Worm (Caenorhabditis elegans) whole organism, mixed stage, embryonic: ENCODE measurements around the gene ZK228.13.

Experiments
- M03D4.4 ChIP-seq: sonication (generic microtip); optimal IDR thresholded peaks from 2 replicates; lab custom pipeline; 2017; ENCODE audit warnings: mild to moderate bottlenecking, missing genetic modification characterization, missing compliant biosample characterization
- bed-3 ChIP-seq: fragments of 200-800 bp; sonication (Bioruptor generic); optimal IDR thresholded peaks from 3 replicates; lab custom pipeline; 2018; ENCODE audit warnings: mild to moderate bottlenecking, missing genetic modification characterization, moderate library complexity, missing compliant biosample characterization
- blmp-1 ChIP-seq: fragments of 150-350 bp; optimal IDR thresholded peaks from 2 replicates; lab custom pipeline; 2014; ENCODE audit warnings: missing biosample characterization, missing genetic modification characterization
- ceh-39 ChIP-seq: fragments of 150-350 bp; optimal IDR thresholded peaks from 2 replicates; lab custom pipeline; 2014; ENCODE audit warnings: missing biosample characterization, missing genetic modification characterization
- ceh-43 ChIP-seq: fragments of 200-800 bp; sonication (Bioruptor generic); optimal IDR thresholded peaks from 2 replicates; lab custom pipeline; 2018; ENCODE audit warnings: mild to moderate bottlenecking, missing genetic modification characterization, moderate library complexity, missing compliant biosample characterization
- ceh-83 ChIP-seq: fragments of 200-800 bp; sonication (Bioruptor generic); optimal IDR thresholded peaks from 2 replicates; lab custom pipeline; 2018; ENCODE audit warnings: mild to moderate bottlenecking, missing genetic modification characterization, missing compliant biosample characterization
- ces-1 ChIP-seq: fragments of 150-350 bp; optimal IDR thresholded peaks from 2 replicates; lab custom pipeline; 2014; ENCODE audit warnings: missing biosample characterization, missing genetic modification reagents, missing genetic modification characterization
- drap-1 ChIP-seq: fragments of 200-800 bp; sonication (Bioruptor generic); optimal IDR thresholded peaks from 3 replicates; lab custom pipeline; 2018; ENCODE audit warnings: mild to moderate bottlenecking, missing genetic modification characterization, missing compliant biosample characterization
- elt-1 ChIP-seq: sonication (generic microtip); optimal IDR thresholded peaks from 2 replicates; lab custom pipeline; 2017; ENCODE audit warnings: missing genetic modification characterization, mild to moderate bottlenecking, missing compliant biosample characterization, antibody characterized with exemption, moderate library complexity, borderline replicate concordance; ENCODE audit not compliant: insufficient read depth
- elt-3 ChIP-seq: fragments of 150-350 bp; optimal IDR thresholded peaks from 2 replicates; lab custom pipeline; 2014; ENCODE audit warnings: missing biosample characterization, missing genetic modification characterization
- flh-1 ChIP-seq: fragments of 200-800 bp; sonication (Bioruptor generic); optimal IDR thresholded peaks from 2 replicates; lab custom pipeline; 2018; ENCODE audit warnings: mild to moderate bottlenecking, missing genetic modification characterization, moderate library complexity, missing compliant biosample characterization
- ham-2 ChIP-seq: fragments of 200-800 bp; sonication (Bioruptor generic); optimal IDR thresholded peaks from 2 replicates; lab custom pipeline; 2018; ENCODE audit warnings: mild to moderate bottlenecking, missing genetic modification characterization, missing compliant biosample characterization
- lin-13 ChIP-seq: fragments of 150-350 bp; optimal IDR thresholded peaks from 2 replicates; lab custom pipeline; 2014; ENCODE audit warnings: missing biosample characterization, missing genetic modification characterization
- lsy-2 ChIP-seq: fragments of 150-350 bp; optimal IDR thresholded peaks from 2 replicates; lab custom pipeline; 2014; ENCODE audit warnings: missing biosample characterization, missing genetic modification characterization
- mab-5 ChIP-seq: fragments of 150-350 bp; optimal IDR thresholded peaks from 2 replicates; lab custom pipeline; 2014; ENCODE audit warnings: missing biosample characterization, missing genetic modification characterization
- mep-1 ChIP-seq: fragments of 150-350 bp; optimal IDR thresholded peaks from 2 replicates; lab custom pipeline; 2017; ENCODE audit warnings: missing biosample characterization, missing genetic modification reagents, missing genetic modification characterization, inconsistent platforms
- mls-2 ChIP-seq: sonication (generic microtip); optimal IDR thresholded peaks from 2 replicates; lab custom pipeline; 2016; ENCODE audit warnings: mild to moderate bottlenecking, missing genetic modification characterization, moderate library complexity, missing compliant biosample characterization
- nhr-12 ChIP-seq: fragments of 150-350 bp; optimal IDR thresholded peaks from 2 replicates; lab custom pipeline; 2014; ENCODE audit warnings: missing biosample characterization, missing genetic modification characterization
- nhr-2 ChIP-seq: fragments of 150-350 bp; optimal IDR thresholded peaks from 2 replicates; lab custom pipeline; 2014; ENCODE audit warnings: missing biosample characterization, missing genetic modification characterization
- nhr-237 ChIP-seq: fragments of 150-350 bp; optimal IDR thresholded peaks from 2 replicates; lab custom pipeline; 2014; ENCODE audit warnings: missing biosample characterization, missing genetic modification characterization
- nhr-28 ChIP-seq: fragments of 150-350 bp; optimal IDR thresholded peaks from 2 replicates; lab custom pipeline; 2014; ENCODE audit warnings: missing biosample characterization, missing genetic modification characterization
- nhr-76 ChIP-seq: sonication (generic microtip); optimal IDR thresholded peaks from 2 replicates; lab custom pipeline; 2017; ENCODE audit warnings: missing biosample characterization, missing genetic modification characterization
- pha-4 ChIP-seq: fragments of 150-350 bp; optimal IDR thresholded peaks from 2 replicates; lab custom pipeline; 2018; ENCODE audit warnings: missing biosample characterization, missing genetic modification reagents, missing genetic modification characterization
- snpc-4 ChIP-seq: fragments of 150-350 bp; optimal IDR thresholded peaks from 2 replicates; lab custom pipeline; 2014; ENCODE audit warnings: missing biosample characterization, missing genetic modification characterization
- sptf-1 ChIP-seq: sonication (generic microtip); optimal IDR thresholded peaks from 2 replicates; lab custom pipeline; 2017; ENCODE audit warnings: mild to moderate bottlenecking, missing genetic modification characterization, moderate library complexity, missing compliant biosample characterization
- tbx-8 ChIP-seq: fragments of 200-800 bp; sonication (Bioruptor generic); optimal IDR thresholded peaks from 2 replicates; lab custom pipeline; 2018; ENCODE audit warnings: mild to moderate bottlenecking, missing genetic modification characterization, moderate library complexity, missing compliant biosample characterization
- unc-39 ChIP-seq: fragments of 150-350 bp; optimal IDR thresholded peaks from 2 replicates; lab custom pipeline; 2014; ENCODE audit warnings: missing biosample characterization, missing genetic modification characterization
- zip-8 ChIP-seq: fragments of 150-350 bp; optimal IDR thresholded peaks from 2 replicates; lab custom pipeline; 2014; ENCODE audit warnings: missing biosample characterization, missing genetic modification characterization
- ztf-11 ChIP-seq: fragments of 150-350 bp; optimal IDR thresholded peaks from 2 replicates; lab custom pipeline; 2014; ENCODE audit warnings: missing biosample characterization, missing genetic modification characterization

ZK228.13 gene

DNA sequence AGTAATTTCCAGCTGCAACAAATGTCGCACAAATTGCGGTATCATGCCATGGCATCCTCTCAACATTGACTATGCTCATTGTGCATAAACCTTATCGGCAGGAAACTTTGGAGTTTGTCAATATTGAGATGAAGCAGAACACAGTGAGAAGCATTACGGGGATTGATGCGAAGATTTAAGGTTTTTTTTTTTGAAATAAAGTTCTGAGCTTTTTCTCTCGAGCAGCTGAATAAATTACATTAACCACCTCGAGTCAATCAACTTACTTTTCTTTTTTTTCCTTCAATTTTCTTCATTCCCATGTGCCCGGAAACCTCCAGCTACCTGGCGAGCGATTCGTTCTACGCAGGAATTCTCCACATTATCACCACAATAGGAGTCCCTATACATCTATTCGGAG, 8.1 kb upstream of the ZK228.13 start, which contains the start of gene srh-179:
TSS of gene srh-179 (plus strand) at position 301 of the 400 bp plus-strand sequence.
- TF ChIP-seq drap-1 (no peak), nhr-2 (tag; lab: Kevin White, UChicago) (no peak), lsy-2 (tag; lab: Kevin White, UChicago) (no peak), ceh-83 (GFP tag; lab: Kevin White, UChicago) (no peak), snpc-4 (tag; lab: Kevin White, UChicago) (no peak), pha-4 (tag; lab: Kevin White, UChicago) (no peak), nhr-237 (tag; lab: Kevin White, UChicago) (no peak), M03D4.4 (tag; lab: Kevin White, UChicago) (no peak), elt-1 (tag; lab: Kevin White, UChicago) (no peak), nhr-76 (tag; lab: Kevin White, UChicago) (no peak), unc-39 (no peak), mls-2 (tag; lab: Kevin White, UChicago) (no peak), blmp-1 (tag; lab: Kevin White, UChicago) (no peak)

DNA sequence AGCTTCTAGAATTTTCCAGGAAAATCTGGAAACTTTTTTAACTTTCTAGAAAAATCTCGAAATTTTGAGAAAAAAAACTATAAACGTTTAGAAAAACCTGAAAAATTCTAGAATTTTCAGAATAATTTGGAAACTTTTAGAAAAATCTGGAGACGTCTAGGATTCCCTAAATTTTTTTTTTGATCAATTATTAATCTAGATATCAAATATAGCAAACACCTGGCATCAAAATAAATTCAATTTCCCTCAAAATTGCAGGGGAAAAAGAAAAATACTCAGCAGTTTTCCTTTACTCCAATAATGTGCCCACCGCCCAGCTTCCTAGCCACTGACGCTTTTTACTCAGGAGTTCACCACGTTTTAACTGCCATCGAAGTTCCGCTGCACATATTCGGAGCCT, 6.2 kb upstream of the ZK228.13 start, which contains the start of gene srh-181:
TSS of gene srh-181 (plus strand) at position 301 of the 400 bp plus-strand sequence.
- TF ChIP-seq sptf-1 (tag; lab: Kevin White, UChicago) (no peak), ces-1 (no peak), elt-3 (tag; lab: Kevin White, UChicago) (no peak)

DNA sequence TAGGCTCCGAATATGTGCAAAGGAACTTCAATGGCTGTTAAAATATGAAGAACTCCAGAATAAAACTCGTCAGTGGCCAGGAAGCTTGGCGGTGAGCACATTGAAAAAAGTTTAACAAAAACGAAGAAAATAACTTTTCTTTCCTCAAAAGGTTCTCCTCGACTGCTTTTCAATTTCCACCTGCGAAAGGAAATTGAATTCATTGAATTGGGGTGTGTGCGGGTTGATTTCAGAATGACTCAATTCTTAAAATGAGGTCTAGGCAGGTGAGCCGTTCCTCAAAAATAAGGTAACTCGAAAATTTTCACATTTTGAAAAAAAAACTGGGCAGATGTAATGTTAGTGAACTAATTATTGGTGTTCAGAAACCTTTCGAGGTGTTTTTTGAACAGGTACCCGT, 5.4 kb upstream of the ZK228.13 start, which contains the start of gene srh-182:
TSS of gene srh-182 (minus strand) at position 101 of the 400 bp plus-strand sequence.
- TF ChIP-seq nhr-28 (no peak), ham-2 (GFP tag; lab: Kevin White, UChicago) (no peak), tbx-8 (GFP tag; lab: Kevin White, UChicago) (no peak), blmp-1 (tag; lab: Kevin White, UChicago) (no peak), lsy-2 (tag; lab: Kevin White, UChicago) (no peak)
- TF ChIP-seq, all 35 proteins: peak for 0

DNA sequence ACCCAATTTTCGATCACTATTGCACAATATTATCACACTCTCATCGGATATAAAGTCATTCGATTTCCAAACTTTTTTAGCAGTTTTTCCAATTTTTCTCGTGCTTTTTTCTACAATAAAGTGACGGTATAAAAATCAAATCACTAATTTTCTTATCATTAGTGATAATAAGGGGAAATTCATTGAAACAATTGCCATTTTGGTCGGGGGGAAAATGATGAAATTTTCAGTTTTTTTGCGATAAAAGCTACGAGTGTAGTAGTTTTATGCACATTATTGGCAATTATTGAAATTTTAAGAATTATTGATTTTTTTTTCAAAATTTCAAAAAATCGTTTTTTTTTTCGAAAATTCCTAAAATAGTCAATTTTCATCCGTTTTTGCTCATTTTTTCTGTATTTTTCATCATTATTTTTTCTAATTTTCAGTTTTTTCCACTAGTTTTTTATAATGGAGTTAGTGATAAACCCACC, 5.6 kb downstream of the ZK228.13 start, which contains the start of gene ZK228.4:
TSS of gene ZK228.4 (plus strand) at position 423 of the 473 bp plus-strand sequence.
- TF ChIP-seq nhr-12 (tag; lab: Kevin White, UChicago) (no peak), zip-8 (no peak), drap-1 (no peak), ztf-11 (tag; lab: Kevin White, UChicago) (no peak), elt-3 (tag; lab: Kevin White, UChicago) (no peak), unc-39 (no peak)

DNA sequence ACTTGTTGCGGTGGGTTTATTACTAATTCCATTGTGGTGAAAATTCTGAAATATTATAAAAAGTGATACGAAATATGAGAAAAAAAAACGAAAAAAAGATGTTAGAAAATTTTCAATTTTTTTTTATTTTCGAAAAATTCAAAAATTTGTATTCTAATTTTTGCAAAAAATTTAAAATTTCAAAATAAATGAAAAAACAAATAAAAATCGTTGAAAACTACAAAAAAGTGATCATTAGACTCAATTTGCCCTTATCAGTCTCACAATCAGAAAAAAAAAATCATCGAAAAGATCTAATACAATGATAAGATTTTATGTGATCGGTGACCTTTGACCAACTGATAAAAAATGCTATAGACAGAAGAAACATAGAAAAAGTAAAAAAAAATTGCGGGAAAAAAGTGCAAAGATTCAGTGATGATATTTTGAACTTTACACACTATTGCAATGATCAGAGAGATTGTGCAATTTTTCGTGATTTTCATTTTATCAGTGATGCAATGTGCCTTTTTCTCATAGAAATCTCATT, 6.7 kb downstream of the ZK228.13 start, which contains the start of gene ZK228.3:
TSS of gene ZK228.3 (minus strand) at position 51 of the 529 bp plus-strand sequence.
- no peak for TF ChIP-seq lin-13
- TF ChIP-seq elt-1 (tag; lab: Kevin White, UChicago) = peak; percentile 21
- no peak for TF ChIP-seq pha-4 (tag; lab: Kevin White, UChicago)
- no peak for TF ChIP-seq nhr-76 (tag; lab: Kevin White, UChicago)
- no peak for TF ChIP-seq ceh-43 (GFP tag; lab: Kevin White, UChicago)
- no peak for TF ChIP-seq mls-2 (tag; lab: Kevin White, UChicago)

DNA sequence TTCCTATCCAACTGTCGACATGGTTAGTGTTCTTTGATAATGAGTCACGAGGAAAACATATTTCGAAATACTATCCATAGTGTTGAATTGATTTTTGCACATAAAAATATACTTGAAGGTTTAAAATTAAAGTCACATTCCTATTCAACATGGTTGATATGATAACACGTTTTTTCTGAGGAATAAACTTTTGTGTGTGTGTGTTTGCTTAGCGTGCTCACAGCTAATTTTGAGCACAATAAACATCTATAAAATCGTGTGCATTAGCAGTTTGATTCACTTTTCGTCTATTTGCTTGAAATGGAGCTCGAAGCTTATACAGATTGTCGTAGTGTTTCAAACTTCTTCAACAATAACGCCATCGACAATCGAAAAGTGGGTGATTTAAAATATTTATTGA, 11.4 kb downstream of the ZK228.13 start, which contains the start of gene ZK228.10:
TSS of gene ZK228.10 (plus strand) at position 301 of the 400 bp plus-strand sequence.
- TF ChIP-seq blmp-1 (tag; lab: Kevin White, UChicago) = no peak
- no peak for TF ChIP-seq nhr-2 (tag; lab: Kevin White, UChicago)
- no peak for TF ChIP-seq snpc-4 (tag; lab: Kevin White, UChicago)
- TF ChIP-seq bed-3 (GFP tag; lab: Kevin White, UChicago) = no peak
- TF ChIP-seq lin-13 = no peak
- TF ChIP-seq ceh-39 (tag; lab: Kevin White, UChicago) = no peak
- no peak for TF ChIP-seq mab-5 (tag; lab: Kevin White, UChicago)
- no peak for TF ChIP-seq drap-1
- TF ChIP-seq flh-1 = no peak
- no peak for TF ChIP-seq mep-1 (tag; lab: Kevin White, UChicago)
